Fruit fly (Drosophila melanogaster) whole organism, embryonic: ENCODE measurements around the gene Lsd-1.
A peak's percentile ranks its signal among the peaks of the same experiment; 100 is the strongest.

Experiments
- ATbp ChIP-seq: fragments of 200-800 bp; sonication (Bioruptor generic); optimal IDR thresholded peaks from 2 replicates; lab custom pipeline; 2017; ENCODE audit warnings: missing biosample characterization, mild to moderate bottlenecking, missing genetic modification characterization, missing genetic modification reagents
- Ada2b ChIP-seq: fragments of 200-800 bp; sonication (Bioruptor generic); IDR thresholded peaks from 2 replicates; pipeline ENCODE4 v1.3.6; 2022; ENCODE audit warnings: missing biosample characterization, missing genetic modification characterization
- B-H2 ChIP-seq: fragments of 200-800 bp; sonication (Bioruptor generic); optimal IDR thresholded peaks from 2 replicates; lab custom pipeline; 2018; ENCODE audit warnings: missing biosample characterization, mild to moderate bottlenecking, missing genetic modification characterization
- CG10543 ChIP-seq: fragments of 200-800 bp; sonication (Bioruptor generic); optimal IDR thresholded peaks from 3 replicates; lab custom pipeline; 2017; ENCODE audit warnings: missing biosample characterization, mild to moderate bottlenecking, missing genetic modification characterization, moderate library complexity
- CG11504 ChIP-seq: fragments of 200-800 bp; sonication (Bioruptor generic); optimal IDR thresholded peaks from 3 replicates; lab custom pipeline; 2019; ENCODE audit warnings: missing biosample characterization, mild to moderate bottlenecking, missing genetic modification characterization, moderate library complexity
- CG12219 ChIP-seq: fragments of 200-800 bp; sonication (Bioruptor generic); optimal IDR thresholded peaks from 3 replicates; lab custom pipeline; 2018; ENCODE audit warnings: missing biosample characterization, mild to moderate bottlenecking, missing genetic modification characterization
- CG12769 ChIP-seq: fragments of 200-800 bp; sonication (Bioruptor generic); optimal IDR thresholded peaks from 2 replicates; lab custom pipeline; 2019; ENCODE audit warnings: missing biosample characterization, mild to moderate bottlenecking, missing genetic modification characterization, moderate library complexity
- CG15514 ChIP-seq: fragments of 200-800 bp; sonication (Bioruptor generic); optimal IDR thresholded peaks from 3 replicates; lab custom pipeline; 2017; ENCODE audit warnings: missing biosample characterization, missing genetic modification characterization, mild to moderate bottlenecking, moderate library complexity, missing genetic modification reagents
- CG17385 ChIP-seq: fragments of 200-800 bp; sonication (Bioruptor generic); optimal IDR thresholded peaks from 3 replicates; lab custom pipeline; 2018; ENCODE audit warnings: missing biosample characterization, mild to moderate bottlenecking, missing genetic modification characterization
- CG1792 ChIP-seq: fragments of 200-800 bp; sonication (Bioruptor generic); optimal IDR thresholded peaks from 2 replicates; lab custom pipeline; 2016; ENCODE audit warnings: missing biosample characterization, missing genetic modification characterization
- CG2678 ChIP-seq: fragments of 200-800 bp; sonication (Bioruptor generic); optimal IDR thresholded peaks from 3 replicates; lab custom pipeline; 2019; ENCODE audit warnings: missing biosample characterization, mild to moderate bottlenecking, missing genetic modification characterization, moderate library complexity
- CG31365 ChIP-seq: fragments of 200-800 bp; sonication (Bioruptor generic); optimal IDR thresholded peaks from 2 replicates; lab custom pipeline; 2018; ENCODE audit warnings: missing biosample characterization, mild to moderate bottlenecking, missing genetic modification characterization
- CG32532 ChIP-seq: fragments of 200-800 bp; sonication (Bioruptor generic); IDR thresholded peaks from 2 replicates; pipeline ENCODE4 v1.3.6; 2022; ENCODE audit warnings: missing biosample characterization, missing genetic modification characterization
- CG3995 ChIP-seq: fragments of 200-800 bp; sonication (Bioruptor generic); optimal IDR thresholded peaks from 3 replicates; lab custom pipeline; 2016; ENCODE audit warnings: missing biosample characterization, missing genetic modification characterization
- CG4328 ChIP-seq: fragments of 200-800 bp; sonication (Bioruptor generic); optimal IDR thresholded peaks from 3 replicates; lab custom pipeline; 2017; ENCODE audit warnings: missing biosample characterization, missing genetic modification reagents, missing genetic modification characterization
- CG4730 ChIP-seq: fragments of 200-800 bp; sonication (Bioruptor generic); IDR thresholded peaks from 2 replicates; pipeline ENCODE4 v1.3.6; 2022; ENCODE audit warnings: missing biosample characterization, missing genetic modification characterization
- CG6654 ChIP-seq: fragments of 200-800 bp; sonication (Bioruptor generic); optimal IDR thresholded peaks from 2 replicates; lab custom pipeline; 2017; ENCODE audit warnings: missing biosample characterization, mild to moderate bottlenecking, missing genetic modification characterization
- CG7745 ChIP-seq: fragments of 200-800 bp; sonication (Bioruptor generic); optimal IDR thresholded peaks from 2 replicates; lab custom pipeline; 2018; ENCODE audit warnings: missing biosample characterization, mild to moderate bottlenecking, missing genetic modification characterization, moderate library complexity
- CG8944 ChIP-seq: fragments of 200-800 bp; sonication (Bioruptor generic); optimal IDR thresholded peaks from 3 replicates; lab custom pipeline; 2016; ENCODE audit warnings: missing biosample characterization, missing genetic modification characterization
- CG9215 ChIP-seq: fragments of 200-800 bp; sonication (Bioruptor generic); IDR thresholded peaks from 2 replicates; pipeline ENCODE4 v1.3.6; 2022; ENCODE audit warnings: missing biosample characterization, missing genetic modification characterization
- D19A ChIP-seq: fragments of 200-800 bp; optimal IDR thresholded peaks from 3 replicates; lab custom pipeline; 2019; ENCODE audit warnings: missing biosample characterization, mild to moderate bottlenecking, missing genetic modification characterization, moderate library complexity
- D19B ChIP-seq: fragments of 200-800 bp; sonication (Bioruptor generic); optimal IDR thresholded peaks from 2 replicates; lab custom pipeline; 2017; ENCODE audit warnings: missing biosample characterization, mild to moderate bottlenecking, missing genetic modification characterization
- Dbx ChIP-seq: fragments of 200-800 bp; sonication (Bioruptor generic); IDR thresholded peaks from 3 replicates; pipeline ENCODE4 v1.3.6; 2022; ENCODE audit warnings: missing biosample characterization, missing genetic modification characterization
- Dek ChIP-seq: fragments of 200-800 bp; sonication (Bioruptor generic); optimal IDR thresholded peaks from 3 replicates; lab custom pipeline; 2019; ENCODE audit warnings: missing biosample characterization, mild to moderate bottlenecking, missing genetic modification characterization, moderate library complexity
- HLH54F ChIP-seq: fragments of 200-800 bp; sonication (Bioruptor generic); optimal IDR thresholded peaks from 3 replicates; lab custom pipeline; 2016; ENCODE audit warnings: missing biosample characterization, missing genetic modification characterization
- Hr3 ChIP-seq: fragments of 200-800 bp; sonication (Bioruptor generic); optimal IDR thresholded peaks from 3 replicates; lab custom pipeline; 2016; ENCODE audit warnings: missing biosample characterization, missing genetic modification characterization
- Lim3 ChIP-seq: fragments of 200-800 bp; sonication (Bioruptor generic); IDR thresholded peaks from 2 replicates; pipeline ENCODE4 v1.3.6; 2022; ENCODE audit warnings: missing biosample characterization, missing genetic modification characterization
- MBD-R2 ChIP-seq: fragments of 200-800 bp; sonication (Bioruptor generic); IDR thresholded peaks from 2 replicates; pipeline ENCODE4 v1.3.6; 2022; ENCODE audit warnings: missing biosample characterization, missing genetic modification characterization
- Med ChIP-seq: fragments of 200-800 bp; sonication (Bioruptor generic); peaks from one replicate; lab custom pipeline; 2016; ENCODE audit warnings: missing biosample characterization, missing genetic modification characterization, mild to moderate bottlenecking, inconsistent platforms, moderate library complexity
- Meics ChIP-seq: fragments of 200-800 bp; sonication (Bioruptor generic); optimal IDR thresholded peaks from 2 replicates; lab custom pipeline; 2017; ENCODE audit warnings: missing biosample characterization, mild to moderate bottlenecking, missing genetic modification characterization
- Pdp1 ChIP-seq, 2 experiments: fragments of 200-800 bp; sonication (Bioruptor generic); optimal IDR thresholded peaks; 3 replicates each; lab custom pipeline; 2016; ENCODE audit warnings: missing biosample characterization in 2 of 2, missing genetic modification characterization in 2 of 2, mild to moderate bottlenecking in 1 of 2, moderate library complexity in 1 of 2
- bcd ChIP-seq: fragments of 200-800 bp; sonication (Bioruptor generic); optimal IDR thresholded peaks from 2 replicates; lab custom pipeline; 2017; ENCODE audit warnings: missing biosample characterization, mild to moderate bottlenecking, missing genetic modification characterization
- bowl ChIP-seq: fragments of 200-800 bp; sonication (Bioruptor generic); IDR thresholded peaks from 2 replicates; pipeline ENCODE4 v1.3.6; 2022; ENCODE audit warnings: missing biosample characterization, missing genetic modification characterization
- bsh ChIP-seq, 2 experiments: fragments of 200-800 bp; sonication (Bioruptor generic); optimal IDR thresholded peaks; 2 replicates each; lab custom pipeline; 2017 to 2018; ENCODE audit warnings: mild to moderate bottlenecking in 2 of 2, missing biosample characterization in 2 of 2, missing genetic modification characterization in 2 of 2, moderate library complexity in 1 of 2
- ci ChIP-seq: fragments of 200-800 bp; sonication (Bioruptor generic); IDR thresholded peaks from 3 replicates; pipeline ENCODE4 v1.3.6; 2022; ENCODE audit warnings: missing biosample characterization, missing genetic modification characterization
- dan ChIP-seq: fragments of 200-800 bp; sonication (Bioruptor generic); IDR thresholded peaks from 2 replicates; pipeline ENCODE4 v1.3.6; 2022; ENCODE audit warnings: missing biosample characterization, missing genetic modification characterization
- dmrt11E ChIP-seq: fragments of 200-800 bp; sonication (Bioruptor generic); optimal IDR thresholded peaks from 3 replicates; lab custom pipeline; 2018; ENCODE audit warnings: missing biosample characterization, mild to moderate bottlenecking, missing genetic modification characterization, moderate library complexity
- fd64A ChIP-seq: fragments of 200-800 bp; sonication (Bioruptor generic); optimal IDR thresholded peaks from 3 replicates; lab custom pipeline; 2018; ENCODE audit warnings: missing biosample characterization, mild to moderate bottlenecking, missing genetic modification characterization
- gce ChIP-seq: fragments of 200-800 bp; sonication (Bioruptor generic); IDR thresholded peaks from 3 replicates; pipeline ENCODE4 v1.3.6; 2022; ENCODE audit warnings: missing biosample characterization, missing genetic modification characterization
- grn ChIP-seq: fragments of 200-800 bp; sonication (Bioruptor generic); optimal IDR thresholded peaks from 3 replicates; lab custom pipeline; 2017; ENCODE audit warnings: missing biosample characterization, missing genetic modification characterization
- hb ChIP-seq: fragments of 200-800 bp; sonication (Bioruptor generic); IDR thresholded peaks from 3 replicates; pipeline ENCODE4 v1.3.6; 2022; ENCODE audit warnings: missing biosample characterization, missing genetic modification characterization; ENCODE audit not compliant: partially characterized antibody
- lab ChIP-seq: fragments of 200-800 bp; sonication (Bioruptor generic); optimal IDR thresholded peaks from 3 replicates; lab custom pipeline; 2017; ENCODE audit warnings: missing biosample characterization, missing genetic modification characterization, mild to moderate bottlenecking, moderate library complexity, missing genetic modification reagents
- luna ChIP-seq: fragments of 200-800 bp; sonication (Bioruptor generic); optimal IDR thresholded peaks from 2 replicates; lab custom pipeline; 2016; ENCODE audit warnings: missing biosample characterization, missing genetic modification characterization
- pita ChIP-seq: fragments of 200-800 bp; sonication (Bioruptor generic); optimal IDR thresholded peaks from 2 replicates; lab custom pipeline; 2017; ENCODE audit warnings: missing biosample characterization, mild to moderate bottlenecking, missing genetic modification characterization
- psq ChIP-seq: fragments of 200-800 bp; sonication (Bioruptor generic); optimal IDR thresholded peaks from 2 replicates; lab custom pipeline; 2017; ENCODE audit warnings: missing biosample characterization, missing genetic modification characterization
- scrt ChIP-seq: fragments of 200-800 bp; sonication (Bioruptor generic); optimal IDR thresholded peaks from 2 replicates; lab custom pipeline; 2018; ENCODE audit warnings: missing biosample characterization, mild to moderate bottlenecking, missing genetic modification characterization, moderate library complexity
- sens ChIP-seq: fragments of 200-800 bp; sonication (Bioruptor generic); peaks from one replicate; lab custom pipeline; 2016; ENCODE audit warnings: missing biosample characterization, missing genetic modification characterization
- sug ChIP-seq: fragments of 200-800 bp; optimal IDR thresholded peaks from 2 replicates; lab custom pipeline; 2019; ENCODE audit warnings: missing biosample characterization, mild to moderate bottlenecking, missing genetic modification characterization, moderate library complexity
- tup ChIP-seq: fragments of 200-800 bp; sonication (Bioruptor generic); optimal IDR thresholded peaks from 2 replicates; lab custom pipeline; 2016; ENCODE audit warnings: missing biosample characterization, mild to moderate bottlenecking, missing genetic modification characterization, moderate library complexity

Gene Lsd-1

dm6 chr3R:23728086-23728485, 35.6 kb upstream of the Lsd-1 start (continued):
- TF ChIP-seq sug (tag; lab: Kevin White, UChicago) (no peak), CG3995 (no peak), lab (peak; percentile 29), CG17385 (GFP tag; lab: Kevin White, UChicago) (peak; percentile 45), CG32532 (GFP tag; lab: Robert Waterston, UW) (0 out of 2 replicates have a peak, but pooled peaks have one; percentile 18), D19A (tag; lab: Kevin White, UChicago) (no peak), CG15514 (GFP tag; lab: Kevin White, UChicago) (peak; percentile 28), Lim3 (GFP tag; lab: Robert Waterston, UW) (no peak), luna (GFP tag; lab: Kevin White, UChicago) (no peak), sens (GFP tag; lab: Kevin White, UChicago) (peak; percentile 41), bowl (GFP tag; lab: Robert Waterston, UW) (no peak), bsh (GFP tag; optimal IDR thresholded peaks at IDR 0.05; lab: Kevin White, UChicago) (peak in 1 of 2 experiments; percentile 57), pita (GFP tag; lab: Kevin White, UChicago) (no peak)
- TF ChIP-seq, all 482 proteins: peak for 15

- TF ChIP-seq CG4328 (GFP tag; lab: Kevin White, UChicago) (peak; percentile 54), CG10543 (peak; percentile 89), ci (GFP tag; lab: Robert Waterston, UW) (peak; percentile 56; the same call in 1 of the 3 replicates), CG8944 (no peak), CG12769 (tag; lab: Kevin White, UChicago) (peak; percentile 66), CG2678 (tag; lab: Kevin White, UChicago) (peak; percentile 67), CG12219 (GFP tag; lab: Kevin White, UChicago) (peak; percentile 45), Pdp1 (GFP tag; optimal IDR thresholded peaks at IDR 0.05; lab: Kevin White, UChicago) (peak in 1 of 2 experiments; percentile 34), MBD-R2 (GFP tag; lab: Robert Waterston, UW) (no peak), tup (GFP tag; lab: Kevin White, UChicago) (peak; percentile 40), Hr3 (GFP tag; lab: Kevin White, UChicago) (no peak), bcd (peak; percentile 12), CG4730 (GFP tag; lab: Robert Waterston, UW) (no peak), Dek (peak; percentile 19), dmrt11E (tag; lab: Kevin White, UChicago) (peak; percentile 5), gce (GFP tag; lab: Robert Waterston, UW) (peak; percentile 28; the same call in 1 of the 3 replicates), D19B (peak; percentile 21), psq (GFP tag; lab: Kevin White, UChicago) (no peak), CG6654 (no peak), sug (tag; lab: Kevin White, UChicago) (peak; percentile 64), lab (peak; percentile 87), dan (no peak), fd64A (GFP tag; lab: Kevin White, UChicago) (peak; percentile 19), hb (GFP tag; lab: Robert Waterston, UW) (no peak), CG31365 (tag; lab: Kevin White, UChicago) (peak; percentile 37), CG7745 (no peak), B-H2 (GFP tag; lab: Kevin White, UChicago) (peak; percentile 81), CG11504 (tag; lab: Kevin White, UChicago) (no peak), scrt (GFP tag; lab: Kevin White, UChicago) (peak; percentile 46), Meics (GFP tag; lab: Kevin White, UChicago) (peak; percentile 62), CG9215 (GFP tag; lab: Robert Waterston, UW) (no peak), ATbp (GFP tag; lab: Kevin White, UChicago) (peak; percentile 54), Dbx (GFP tag; lab: Robert Waterston, UW) (0 out of 3 replicates have a peak, but pooled peaks have one; percentile 17), Ada2b (GFP tag; lab: Robert Waterston, UW) (no peak), grn (peak; percentile 43), CG1792 (GFP tag; lab: Kevin White, UChicago) (no peak), HLH54F (GFP tag; lab: Kevin White, UChicago) (no peak), Med (GFP tag; lab: Kevin White, UChicago) (peak; percentile 87)
Observed at dm6 chr3R:23729066-23729465, 34.6 kb upstream of the Lsd-1 start.
